Fruit fly (Drosophila melanogaster) whole organism, embryonic: ENCODE measurements around the gene CG7065.

ENCODE experiments used
- CG10654 ChIP-seq: fragments of 200-800 bp; sonication (Bioruptor generic); optimal IDR thresholded peaks from 2 replicates; lab custom pipeline; 2016; ENCODE audit warnings: missing biosample characterization, missing genetic modification characterization
- CG11398 ChIP-seq: fragments of 200-800 bp; sonication (Bioruptor generic); optimal IDR thresholded peaks from 2 replicates; lab custom pipeline; 2016; ENCODE audit warnings: missing biosample characterization, missing genetic modification characterization
- CG1233 ChIP-seq: fragments of 200-800 bp; sonication (Bioruptor generic); optimal IDR thresholded peaks from 4 replicates; lab custom pipeline; 2018; ENCODE audit warnings: missing biosample characterization, mild to moderate bottlenecking, missing genetic modification characterization
- CG15073 ChIP-seq: fragments of 200-800 bp; sonication (Bioruptor generic); optimal IDR thresholded peaks from 2 replicates; lab custom pipeline; 2016; ENCODE audit warnings: missing biosample characterization, missing genetic modification characterization
- CG17186 ChIP-seq: fragments of 200-800 bp; sonication (Bioruptor generic); optimal IDR thresholded peaks from 3 replicates; lab custom pipeline; 2017; ENCODE audit warnings: missing biosample characterization, missing genetic modification reagents, missing genetic modification characterization
- CG18011 ChIP-seq: fragments of 200-800 bp; sonication (Bioruptor generic); optimal IDR thresholded peaks from 2 replicates; lab custom pipeline; 2017; ENCODE audit warnings: missing biosample characterization, missing genetic modification characterization, mild to moderate bottlenecking, moderate library complexity, missing genotype
- CG18476 ChIP-seq: fragments of 200-800 bp; sonication (Bioruptor generic); optimal IDR thresholded peaks from 2 replicates; lab custom pipeline; 2016; ENCODE audit warnings: missing biosample characterization, mild to moderate bottlenecking, missing genetic modification characterization
- CG18599 ChIP-seq: fragments of 200-800 bp; sonication (Bioruptor generic); optimal IDR thresholded peaks from 3 replicates; lab custom pipeline; 2017; ENCODE audit warnings: missing biosample characterization, missing genetic modification characterization, mild to moderate bottlenecking, moderate library complexity, missing genetic modification reagents
- CG2202 ChIP-seq: fragments of 200-800 bp; sonication (Bioruptor generic); optimal IDR thresholded peaks from 2 replicates; lab custom pipeline; 2018; ENCODE audit warnings: missing biosample characterization, mild to moderate bottlenecking, missing genetic modification characterization
- CG2712 ChIP-seq: fragments of 200-800 bp; optimal IDR thresholded peaks from 3 replicates; lab custom pipeline; 2019; ENCODE audit warnings: missing biosample characterization, mild to moderate bottlenecking, missing genetic modification characterization, moderate library complexity
- CG30431 ChIP-seq: fragments of 200-800 bp; sonication (Bioruptor generic); optimal IDR thresholded peaks from 2 replicates; lab custom pipeline; 2017; ENCODE audit warnings: missing biosample characterization, missing genetic modification characterization
- CG3407 ChIP-seq: fragments of 200-800 bp; sonication (Bioruptor generic); optimal IDR thresholded peaks from 2 replicates; lab custom pipeline; 2018; ENCODE audit warnings: missing biosample characterization, mild to moderate bottlenecking, missing genetic modification characterization
- CG4424 ChIP-seq: fragments of 200-800 bp; sonication (Bioruptor generic); optimal IDR thresholded peaks from 3 replicates; lab custom pipeline; 2016; ENCODE audit warnings: missing biosample characterization, missing genetic modification characterization
- CG4730 ChIP-seq: fragments of 200-800 bp; sonication (Bioruptor generic); IDR thresholded peaks from 2 replicates; pipeline ENCODE4 v1.3.6; 2022; ENCODE audit warnings: missing biosample characterization, missing genetic modification characterization
- CG4820 ChIP-seq: fragments of 200-800 bp; sonication (Bioruptor generic); optimal IDR thresholded peaks from 3 replicates; lab custom pipeline; 2016; ENCODE audit warnings: missing biosample characterization, missing genetic modification characterization
- CG5180 ChIP-seq: fragments of 200-800 bp; sonication (Bioruptor generic); optimal IDR thresholded peaks from 3 replicates; lab custom pipeline; 2017; ENCODE audit warnings: missing biosample characterization, missing genetic modification characterization, mild to moderate bottlenecking, moderate library complexity, missing genetic modification reagents
- CG6765 ChIP-seq: fragments of 200-800 bp; sonication (Bioruptor generic); optimal IDR thresholded peaks from 3 replicates; lab custom pipeline; 2017; ENCODE audit warnings: missing biosample characterization, mild to moderate bottlenecking, missing genetic modification characterization
- CG9727 ChIP-seq: fragments of 200-800 bp; sonication (Bioruptor generic); optimal IDR thresholded peaks from 3 replicates; lab custom pipeline; 2017; ENCODE audit warnings: missing biosample characterization, mild to moderate bottlenecking, missing genetic modification characterization
- CG9797 ChIP-seq: fragments of 200-800 bp; sonication (Bioruptor generic); optimal IDR thresholded peaks from 3 replicates; lab custom pipeline; 2018; ENCODE audit warnings: missing biosample characterization, mild to moderate bottlenecking, missing genetic modification characterization
- Camta ChIP-seq: fragments of 200-800 bp; sonication (Bioruptor generic); optimal IDR thresholded peaks from 2 replicates; lab custom pipeline; 2016; ENCODE audit warnings: missing biosample characterization, missing genetic modification characterization
- Doc2 ChIP-seq: fragments of 200-800 bp; sonication (Bioruptor generic); IDR thresholded peaks from 2 replicates; pipeline ENCODE4 v1.3.6; 2022; ENCODE audit warnings: missing biosample characterization, missing genetic modification characterization
- Ets65A ChIP-seq: fragments of 200-800 bp; sonication (Bioruptor generic); peaks from one replicate; lab custom pipeline; 2016; ENCODE audit warnings: missing biosample characterization, missing genetic modification characterization
- Hand ChIP-seq: fragments of 200-800 bp; sonication (Bioruptor generic); optimal IDR thresholded peaks from 2 replicates; lab custom pipeline; 2017; ENCODE audit warnings: mild to moderate bottlenecking, missing biosample characterization, missing genetic modification reagents, missing genetic modification characterization
- Lpt ChIP-seq: fragments of >200 bp; optimal IDR thresholded peaks from 2 replicates; lab custom pipeline; 2018; ENCODE audit warnings: missing biosample characterization, missing genetic modification characterization
- MTF-1 ChIP-seq: fragments of 200-800 bp; sonication (Bioruptor generic); optimal IDR thresholded peaks from 2 replicates; lab custom pipeline; 2018; ENCODE audit warnings: missing biosample characterization, mild to moderate bottlenecking, missing genetic modification characterization, borderline replicate concordance
- Mrtf ChIP-seq: fragments of 200-800 bp; sonication (Bioruptor generic); IDR thresholded peaks from 3 replicates; pipeline ENCODE4 v1.3.6; 2022; ENCODE audit warnings: missing biosample characterization, missing genetic modification characterization
- NC2α ChIP-seq: fragments of 200-800 bp; sonication (Bioruptor generic); optimal IDR thresholded peaks from 2 replicates; lab custom pipeline; 2016; ENCODE audit warnings: missing biosample characterization, missing genetic modification characterization
- Neu2 ChIP-seq: fragments of 200-800 bp; sonication (Bioruptor generic); optimal IDR thresholded peaks from 3 replicates; lab custom pipeline; 2016; ENCODE audit warnings: missing biosample characterization, missing genetic modification characterization, borderline replicate concordance
- Nf-YC ChIP-seq: fragments of 200-800 bp; optimal IDR thresholded peaks from 3 replicates; lab custom pipeline; 2019; ENCODE audit warnings: missing biosample characterization, mild to moderate bottlenecking, missing genetic modification characterization, moderate library complexity
- Optix ChIP-seq: fragments of 200-800 bp; sonication (Bioruptor generic); IDR thresholded peaks from 3 replicates; pipeline ENCODE4 v1.3.6; 2022; ENCODE audit warnings: missing biosample characterization, missing genetic modification characterization
- Sox100B ChIP-seq: fragments of 200-800 bp; sonication (Bioruptor generic); optimal IDR thresholded peaks from 3 replicates; lab custom pipeline; 2018; ENCODE audit warnings: missing biosample characterization, mild to moderate bottlenecking, missing genetic modification characterization
- abd-A ChIP-seq: fragments of 200-800 bp; sonication (Bioruptor generic); optimal IDR thresholded peaks from 3 replicates; lab custom pipeline; 2019; ENCODE audit warnings: missing biosample characterization, mild to moderate bottlenecking, missing genetic modification characterization, moderate library complexity
- ap ChIP-seq: fragments of 200-800 bp; sonication (Bioruptor generic); IDR thresholded peaks from 2 replicates; pipeline ENCODE4 v1.3.6; 2022; ENCODE audit warnings: missing biosample characterization, missing genetic modification characterization
- ato ChIP-seq: fragments of 200-800 bp; sonication (Bioruptor generic); IDR thresholded peaks from 2 replicates; pipeline ENCODE4 v1.3.6; 2022; ENCODE audit warnings: missing biosample characterization, missing genetic modification characterization; ENCODE audit not compliant: partially characterized antibody
- chif ChIP-seq, 2 experiments: fragments of 200-800 bp; sonication (Bioruptor generic); optimal IDR thresholded peaks; 3 replicates each; lab custom pipeline; 2016; ENCODE audit warnings: missing biosample characterization in 2 of 2, missing genetic modification characterization in 2 of 2
- da ChIP-seq: fragments of 200-800 bp; sonication (Bioruptor generic); optimal IDR thresholded peaks from 2 replicates; lab custom pipeline; 2016; ENCODE audit warnings: missing biosample characterization, missing genetic modification characterization
- emc ChIP-seq: fragments of 200-800 bp; sonication (Bioruptor generic); optimal IDR thresholded peaks from 2 replicates; lab custom pipeline; 2016; ENCODE audit warnings: missing biosample characterization, missing genetic modification characterization
- eve ChIP-seq, 2 experiments: fragments of >200 bp; optimal IDR thresholded peaks; 2 replicates each; lab custom pipeline; 2017; ENCODE audit warnings: missing biosample characterization in 2 of 2, missing genetic modification characterization in 2 of 2
- hbn ChIP-seq: fragments of 200-800 bp; sonication (Bioruptor generic); IDR thresholded peaks from 2 replicates; pipeline ENCODE4 v1.3.6; 2022; ENCODE audit warnings: missing biosample characterization, missing genetic modification characterization; ENCODE audit not compliant: partially characterized antibody
- her ChIP-seq: fragments of 200-800 bp; sonication (Bioruptor generic); optimal IDR thresholded peaks from 2 replicates; lab custom pipeline; 2016; ENCODE audit warnings: missing biosample characterization, missing genetic modification characterization
- pum ChIP-seq: fragments of 200-800 bp; sonication (Bioruptor generic); optimal IDR thresholded peaks from 2 replicates; lab custom pipeline; 2016; ENCODE audit warnings: missing biosample characterization, missing genetic modification characterization
- salm ChIP-seq: fragments of 200-800 bp; sonication (Bioruptor generic); optimal IDR thresholded peaks from 2 replicates; lab custom pipeline; 2018; ENCODE audit warnings: missing biosample characterization, mild to moderate bottlenecking, missing genetic modification characterization
- slbo ChIP-seq: fragments of 200-800 bp; sonication (Bioruptor generic); IDR thresholded peaks from 2 replicates; pipeline ENCODE4 v1.3.6; 2022; ENCODE audit warnings: missing biosample characterization, missing genetic modification characterization
- sr ChIP-seq: fragments of 200-800 bp; sonication (Bioruptor generic); IDR thresholded peaks from 3 replicates; pipeline ENCODE4 v1.3.6; 2022; ENCODE audit warnings: missing biosample characterization, missing genetic modification characterization
- tio ChIP-seq: fragments of 200-800 bp; sonication (Bioruptor generic); optimal IDR thresholded peaks from 2 replicates; lab custom pipeline; 2017; ENCODE audit warnings: missing biosample characterization, missing genetic modification characterization, inconsistent platforms
- tup ChIP-seq: fragments of 200-800 bp; sonication (Bioruptor generic); optimal IDR thresholded peaks from 2 replicates; lab custom pipeline; 2016; ENCODE audit warnings: missing biosample characterization, mild to moderate bottlenecking, missing genetic modification characterization, moderate library complexity
- tx ChIP-seq: fragments of 200-800 bp; sonication (Bioruptor generic); optimal IDR thresholded peaks from 2 replicates; lab custom pipeline; 2016; ENCODE audit warnings: missing biosample characterization, missing genetic modification characterization
- unc-4 ChIP-seq: fragments of 200-800 bp; sonication (Bioruptor generic); IDR thresholded peaks from 2 replicates; pipeline ENCODE4 v1.3.6; 2022; ENCODE audit warnings: missing biosample characterization, missing genetic modification characterization; ENCODE audit not compliant: partially characterized antibody
- vvl ChIP-seq: fragments of 200-800 bp; sonication (Bioruptor generic); IDR thresholded peaks from 2 replicates; pipeline ENCODE4 v1.3.6; 2022; ENCODE audit warnings: missing biosample characterization, missing genetic modification characterization

The CG7065 gene

DNA sequence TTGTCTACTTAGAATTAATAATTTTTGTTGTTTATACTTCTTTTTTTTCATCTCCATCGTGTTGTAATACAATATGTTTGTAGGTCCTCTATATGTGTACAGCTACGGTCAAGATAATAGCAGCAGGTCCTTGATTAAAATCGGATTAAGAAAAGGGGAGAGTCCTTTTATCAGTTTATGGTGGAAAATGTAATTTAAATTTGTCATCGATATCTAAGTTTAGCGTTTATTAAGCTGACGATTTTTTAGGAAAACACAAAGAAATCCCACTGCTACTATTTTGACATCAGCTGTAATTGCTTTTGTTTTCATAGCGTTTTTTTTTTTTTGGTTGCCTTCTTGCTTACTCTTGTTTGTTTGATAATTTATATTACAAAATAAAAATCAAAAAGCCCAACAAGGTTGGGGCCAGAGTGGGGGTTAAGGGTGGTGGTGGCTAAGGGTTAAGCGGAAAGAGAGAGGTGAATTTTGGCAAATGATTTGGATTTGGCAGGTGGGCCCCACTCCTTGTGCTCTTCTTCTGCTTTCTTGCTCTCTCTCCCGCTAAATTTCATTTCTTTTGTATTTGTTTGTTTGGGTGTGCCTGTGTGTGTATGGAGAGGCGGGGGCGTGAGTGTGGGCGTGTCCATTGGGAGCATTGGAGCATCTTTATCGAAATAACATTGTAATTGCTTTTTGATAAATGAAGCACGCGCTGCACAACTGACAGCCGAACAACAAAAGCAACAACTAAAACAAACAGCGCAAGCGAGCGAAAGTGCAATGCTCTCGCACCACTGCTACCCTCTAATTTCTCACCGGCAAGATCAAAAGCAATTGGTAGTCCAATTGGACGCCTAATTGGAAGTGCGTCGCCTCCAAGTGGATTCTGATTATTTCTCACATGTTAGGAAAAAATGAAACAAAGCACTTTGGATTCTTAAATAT lies 21.2 kb upstream of the CG7065 start (continued):
- TF ChIP-seq tup (GFP tag; lab: Kevin White, UChicago) (no peak), CG4424 (peak; percentile 21), CG30431 (no peak), CG18011 (GFP tag; lab: Kevin White, UChicago) (no peak), CG2712 (tag; lab: Kevin White, UChicago) (peak; percentile 55), Mrtf (GFP tag; lab: Robert Waterston, UW) (peak; percentile 40; the same call in 1 of the 3 replicates), CG5180 (GFP tag; lab: Kevin White, UChicago) (no peak), unc-4 (no peak), Camta (peak; percentile 12), hbn (GFP tag; lab: Robert Waterston, UW) (no peak), chif (GFP tag; optimal IDR thresholded peaks at IDR 0.05; lab: Kevin White, UChicago) (peak in 1 of 2 experiments; percentile 52), Hand (GFP tag; lab: Kevin White, UChicago) (peak; percentile 12), ap (GFP tag; lab: Robert Waterston, UW) (no peak), Lpt (no peak), da (no peak), pum (GFP tag; lab: Kevin White, UChicago) (no peak), Optix (GFP tag; lab: Robert Waterston, UW) (no peak), emc (GFP tag; lab: Kevin White, UChicago) (no peak), CG2202 (tag; lab: Kevin White, UChicago) (no peak), CG17186 (no peak), salm (tag; lab: Kevin White, UChicago) (no peak), eve (GFP tag; optimal IDR thresholded peaks at IDR 0.05; lab: Kevin White, UChicago) (no peak), CG4820 (GFP tag; lab: Kevin White, UChicago) (peak; percentile 32), sr (GFP tag; lab: Robert Waterston, UW) (peak; percentile 72; the same call in 2 of the 3 replicates), CG3407 (GFP tag; lab: Kevin White, UChicago) (no peak), CG4730 (GFP tag; lab: Robert Waterston, UW) (no peak; the same call in 1 of the 2 replicates), tio (GFP tag; lab: Kevin White, UChicago) (peak; percentile 28), CG1233 (GFP tag; lab: Kevin White, UChicago) (peak; percentile 36), tx (no peak), vvl (GFP tag; lab: Robert Waterston, UW) (peak; percentile 55), Sox100B (GFP tag; lab: Kevin White, UChicago) (peak; percentile 26), abd-A (no peak), CG18599 (peak; percentile 58), CG11398 (GFP tag; lab: Kevin White, UChicago) (no peak), CG15073 (GFP tag; lab: Kevin White, UChicago) (no peak), MTF-1 (no peak), CG18476 (GFP tag; lab: Kevin White, UChicago) (no peak), CG9727 (GFP tag; lab: Kevin White, UChicago) (peak; percentile 49), Neu2 (GFP tag; lab: Kevin White, UChicago) (no peak), her (GFP tag; lab: Kevin White, UChicago) (no peak), Ets65A (GFP tag; lab: Kevin White, UChicago) (peak; percentile 77), CG9797 (GFP tag; lab: Kevin White, UChicago) (no peak), CG6765 (no peak), slbo (GFP tag; lab: Robert Waterston, UW) (peak; percentile 55), Nf-YC (tag; lab: Kevin White, UChicago) (no peak), ato (GFP tag; lab: Robert Waterston, UW) (no peak), Doc2 (GFP tag; lab: Robert Waterston, UW) (no peak), CG10654 (GFP tag; lab: Kevin White, UChicago) (no peak), NC2α (no peak)
